Worm (Caenorhabditis elegans): Measurements from ENCODE around the gene rpia-1.

- no peak for TF ChIP-seq nhr-12 (tag; optimal IDR thresholded peaks at IDR 0.05)
- TF ChIP-seq cnd-1 (tag; optimal IDR thresholded peaks at IDR 0.05) = no peak
- no peak for TF ChIP-seq unc-62 (GFP tag; optimal IDR thresholded peaks at IDR 0.05)
- TF ChIP-seq bed-3 (GFP tag; optimal IDR thresholded peaks at IDR 0.05) = no peak
These were observed 23.4 kb downstream of the rpia-1 start for ce11 chrIII:7146341-7146740.
